Worm (Caenorhabditis elegans) whole organism, L3 larva: Measurements from ENCODE around the gene gst-28.

Experiments used
- aly-2 ChIP-seq: fragments of 150-350 bp; optimal IDR thresholded peaks from 2 replicates; lab custom pipeline; 2014; ENCODE audit warnings: missing biosample characterization, missing genetic modification characterization
- ceh-9 ChIP-seq: sonication (generic microtip); optimal IDR thresholded peaks from 2 replicates; lab custom pipeline; 2018; ENCODE audit warnings: missing biosample characterization, missing genetic modification characterization
- fos-1 ChIP-seq: fragments of 150-350 bp; optimal IDR thresholded peaks from 2 replicates; lab custom pipeline; 2014; ENCODE audit warnings: missing biosample characterization, missing genetic modification characterization
- nhr-76 ChIP-seq: fragments of 150-350 bp; sonication (generic microtip); optimal IDR thresholded peaks from 5 replicates; lab custom pipeline; 2014; ENCODE audit warnings: missing biosample characterization, missing genetic modification characterization

DNA sequence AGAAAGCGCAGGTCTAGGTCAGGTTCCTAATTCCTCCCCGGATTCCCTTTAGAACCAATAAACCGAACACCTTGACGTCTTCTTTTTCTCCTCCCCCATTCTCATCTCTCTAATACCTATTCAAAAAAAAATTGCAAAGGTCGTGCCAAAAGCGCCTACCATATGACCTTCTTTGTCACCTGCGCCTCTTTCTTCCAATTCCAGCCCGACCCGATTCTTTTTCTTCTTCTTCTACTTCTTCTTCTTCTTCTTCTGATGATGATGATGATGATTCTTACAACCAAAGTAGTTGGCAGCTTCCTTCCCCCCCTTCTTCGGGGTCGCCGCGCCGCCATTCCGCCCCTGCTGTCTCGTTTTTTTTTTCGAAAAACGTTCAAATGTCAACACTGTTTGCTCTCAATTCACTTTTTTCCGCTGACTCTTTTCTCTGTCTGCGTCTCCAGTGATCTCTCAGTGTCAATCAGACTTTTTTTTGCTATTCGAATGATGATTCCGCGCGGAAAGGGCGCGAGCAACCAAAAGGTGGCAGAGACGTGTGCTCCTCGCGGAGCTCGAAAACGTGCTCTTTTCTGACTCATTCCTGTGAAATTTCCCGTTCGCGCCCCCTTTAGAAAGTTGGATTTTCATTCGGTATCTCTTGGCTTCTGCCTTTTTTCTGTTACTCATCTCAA, 36.2 kb upstream of the gst-28 start:
- TF ChIP-seq aly-2 (tag; lab: Kevin White, UChicago) (no peak), fos-1 (tag; lab: Kevin White, UChicago) (no peak), ceh-9 (tag; lab: Kevin White, UChicago) (no peak), nhr-76 (tag; lab: Kevin White, UChicago) (no peak)
